Worm (Caenorhabditis elegans): ENCODE results near the gene ccm-2.

DNA sequence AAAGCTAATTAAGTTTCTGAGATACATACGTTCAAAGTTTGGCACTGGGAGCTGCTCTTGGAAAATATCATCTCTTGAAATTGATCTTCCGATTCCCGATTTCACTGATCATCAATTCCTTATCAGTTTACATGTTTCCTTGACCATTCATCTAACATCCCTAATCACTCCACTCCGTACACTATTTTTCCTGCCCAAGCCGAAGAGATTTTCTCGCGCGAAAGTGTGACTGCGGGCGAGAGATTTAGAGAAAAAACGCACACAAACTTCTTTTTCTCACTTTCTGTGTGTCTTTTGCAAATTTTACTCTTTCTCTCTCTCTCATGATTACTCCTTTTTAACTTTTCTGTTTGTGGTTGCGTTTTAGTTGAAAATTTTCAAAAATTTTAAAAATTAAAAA, 2.7 kb downstream of the ccm-2 start:
- no peak for TF ChIP-seq ama-1 (optimal IDR thresholded peaks at IDR 0.05)
- no peak for TF ChIP-seq tbx-11 (GFP tag; IDR thresholded peaks at IDR 0.05)
- TF ChIP-seq flt-1 (GFP tag; IDR thresholded peaks at IDR 0.05): no peak
- TF ChIP-seq ets-7 (tag; optimal IDR thresholded peaks at IDR 0.05): no peak
- TF ChIP-seq hmg-4 (GFP tag; optimal IDR thresholded peaks at IDR 0.05): no peak
- no peak for TF ChIP-seq scrt-1 (GFP tag; IDR thresholded peaks at IDR 0.05)
